Fruit fly (Drosophila melanogaster) whole organism, embryonic: ENCODE data around the gene Ocrl.

Experiments used
- CG10147 ChIP-seq: fragments of 200-800 bp; sonication (Bioruptor generic); optimal IDR thresholded peaks from 2 replicates; lab custom pipeline; 2019; ENCODE audit warnings: missing biosample characterization, mild to moderate bottlenecking, missing genetic modification characterization, moderate library complexity
- CG10543 ChIP-seq: fragments of 200-800 bp; sonication (Bioruptor generic); optimal IDR thresholded peaks from 3 replicates; lab custom pipeline; 2017; ENCODE audit warnings: missing biosample characterization, mild to moderate bottlenecking, missing genetic modification characterization, moderate library complexity
- CG11695 ChIP-seq: fragments of 200-800 bp; sonication (Bioruptor generic); IDR thresholded peaks from 3 replicates; pipeline ENCODE4 v1.3.6; 2022; ENCODE audit warnings: missing biosample characterization, missing genetic modification characterization
- CG12104 ChIP-seq: fragments of 200-800 bp; sonication (Bioruptor generic); optimal IDR thresholded peaks from 3 replicates; lab custom pipeline; 2016; ENCODE audit warnings: missing biosample characterization, missing genetic modification characterization
- CG12236 ChIP-seq: fragments of 200-800 bp; sonication (Bioruptor generic); optimal IDR thresholded peaks from 2 replicates; lab custom pipeline; 2016; ENCODE audit warnings: missing biosample characterization, missing genetic modification characterization
- CG14965 ChIP-seq: fragments of 200-800 bp; sonication (Bioruptor generic); optimal IDR thresholded peaks from 2 replicates; lab custom pipeline; 2016; ENCODE audit warnings: missing biosample characterization, missing genetic modification characterization, borderline replicate concordance
- CG17612 ChIP-seq: fragments of 200-800 bp; sonication (Bioruptor generic); IDR thresholded peaks from 2 replicates; pipeline ENCODE4 v1.3.6; 2022; ENCODE audit warnings: missing biosample characterization, missing genetic modification characterization
- CG2712 ChIP-seq: fragments of 200-800 bp; optimal IDR thresholded peaks from 3 replicates; lab custom pipeline; 2019; ENCODE audit warnings: missing biosample characterization, mild to moderate bottlenecking, missing genetic modification characterization, moderate library complexity
- CG30020 ChIP-seq: fragments of 200-800 bp; optimal IDR thresholded peaks from 2 replicates; lab custom pipeline; 2019; ENCODE audit warnings: missing biosample characterization, mild to moderate bottlenecking, missing genetic modification characterization, moderate library complexity
- CG32532 ChIP-seq: fragments of 200-800 bp; sonication (Bioruptor generic); IDR thresholded peaks from 2 replicates; pipeline ENCODE4 v1.3.6; 2022; ENCODE audit warnings: missing biosample characterization, missing genetic modification characterization
- CG32772 ChIP-seq: fragments of 200-800 bp; sonication (Bioruptor generic); IDR thresholded peaks from 2 replicates; pipeline ENCODE4 v1.3.6; 2022; ENCODE audit warnings: missing biosample characterization, missing genetic modification characterization
- CG4282 ChIP-seq: fragments of 200-800 bp; sonication (Bioruptor generic); optimal IDR thresholded peaks from 2 replicates; lab custom pipeline; 2016; ENCODE audit warnings: missing biosample characterization, missing genetic modification characterization
- CG4617 ChIP-seq: fragments of 200-800 bp; sonication (Bioruptor generic); optimal IDR thresholded peaks from 3 replicates; lab custom pipeline; 2016; ENCODE audit warnings: missing biosample characterization, missing genetic modification characterization, borderline replicate concordance
- CG6272 ChIP-seq: fragments of 200-800 bp; sonication (Bioruptor generic); IDR thresholded peaks from 2 replicates; pipeline ENCODE4 v1.3.6; 2022; ENCODE audit warnings: missing biosample characterization, missing genetic modification characterization
- CG6813 ChIP-seq: fragments of 200-800 bp; sonication (Bioruptor generic); optimal IDR thresholded peaks from 2 replicates; lab custom pipeline; 2017; ENCODE audit warnings: missing biosample characterization, missing genetic modification characterization, mild to moderate bottlenecking, moderate library complexity, missing genetic modification reagents
- CG9727 ChIP-seq: fragments of 200-800 bp; sonication (Bioruptor generic); optimal IDR thresholded peaks from 3 replicates; lab custom pipeline; 2017; ENCODE audit warnings: missing biosample characterization, mild to moderate bottlenecking, missing genetic modification characterization
- CG9797 ChIP-seq: fragments of 200-800 bp; sonication (Bioruptor generic); optimal IDR thresholded peaks from 3 replicates; lab custom pipeline; 2018; ENCODE audit warnings: missing biosample characterization, mild to moderate bottlenecking, missing genetic modification characterization
- CrebB ChIP-seq: fragments of 200-800 bp; sonication (Bioruptor generic); optimal IDR thresholded peaks from 3 replicates; lab custom pipeline; 2018; ENCODE audit warnings: missing biosample characterization, mild to moderate bottlenecking, missing genetic modification characterization
- E2f2 ChIP-seq: fragments of 200-800 bp; sonication (Bioruptor generic); IDR thresholded peaks from 2 replicates; pipeline ENCODE4 v1.3.6; 2022; ENCODE audit warnings: missing biosample characterization, missing genetic modification characterization
- Elba2 ChIP-seq: fragments of 200-800 bp; sonication (Bioruptor generic); optimal IDR thresholded peaks from 3 replicates; lab custom pipeline; 2016; ENCODE audit warnings: missing biosample characterization, missing genetic modification characterization
- Lim3 ChIP-seq: fragments of 200-800 bp; sonication (Bioruptor generic); IDR thresholded peaks from 2 replicates; pipeline ENCODE4 v1.3.6; 2022; ENCODE audit warnings: missing biosample characterization, missing genetic modification characterization
- MESR4 ChIP-seq: fragments of 200-800 bp; sonication (Bioruptor generic); optimal IDR thresholded peaks from 2 replicates; lab custom pipeline; 2018; ENCODE audit warnings: missing biosample characterization, mild to moderate bottlenecking, missing genetic modification characterization, moderate library complexity
- MTF-1 ChIP-seq: fragments of 200-800 bp; sonication (Bioruptor generic); optimal IDR thresholded peaks from 2 replicates; lab custom pipeline; 2018; ENCODE audit warnings: missing biosample characterization, mild to moderate bottlenecking, missing genetic modification characterization, borderline replicate concordance
- Nf-YC ChIP-seq: fragments of 200-800 bp; optimal IDR thresholded peaks from 3 replicates; lab custom pipeline; 2019; ENCODE audit warnings: missing biosample characterization, mild to moderate bottlenecking, missing genetic modification characterization, moderate library complexity
- Oli ChIP-seq: fragments of 200-800 bp; sonication (Bioruptor generic); optimal IDR thresholded peaks from 2 replicates; lab custom pipeline; 2018; ENCODE audit warnings: missing biosample characterization, mild to moderate bottlenecking, missing genetic modification characterization, moderate library complexity
- Ptx1 ChIP-seq: fragments of 200-800 bp; sonication (Bioruptor generic); IDR thresholded peaks from 2 replicates; pipeline ENCODE4 v1.3.6; 2022; ENCODE audit warnings: missing biosample characterization, missing genetic modification characterization
- Ssrp ChIP-seq: fragments of 200-800 bp; sonication (Bioruptor generic); optimal IDR thresholded peaks from 2 replicates; lab custom pipeline; 2018; ENCODE audit warnings: missing biosample characterization, mild to moderate bottlenecking, missing genetic modification characterization, moderate library complexity
- Vsx1 ChIP-seq: fragments of 200-800 bp; sonication (Bioruptor generic); optimal IDR thresholded peaks from 2 replicates; lab custom pipeline; 2017; ENCODE audit warnings: missing biosample characterization, mild to moderate bottlenecking, missing genetic modification characterization, missing genetic modification reagents
- ara ChIP-seq: fragments of 200-800 bp; sonication (Bioruptor generic); IDR thresholded peaks from 2 replicates; pipeline ENCODE4 v1.3.6; 2022; ENCODE audit warnings: missing biosample characterization, missing genetic modification characterization
- ash1 ChIP-seq: fragments of 200-800 bp; sonication (Bioruptor generic); optimal IDR thresholded peaks from 2 replicates; lab custom pipeline; 2018; ENCODE audit warnings: missing biosample characterization, mild to moderate bottlenecking, missing genetic modification characterization
- cas ChIP-seq: fragments of 200-800 bp; sonication (Bioruptor generic); IDR thresholded peaks from 2 replicates; pipeline ENCODE4 v1.3.6; 2022; ENCODE audit warnings: missing biosample characterization, missing genetic modification characterization
- cg ChIP-seq: fragments of 200-800 bp; sonication (Bioruptor generic); optimal IDR thresholded peaks from 3 replicates; lab custom pipeline; 2019; ENCODE audit warnings: missing biosample characterization, mild to moderate bottlenecking, missing genetic modification characterization, moderate library complexity
- ems ChIP-seq: fragments of 200-800 bp; sonication (Bioruptor generic); optimal IDR thresholded peaks from 3 replicates; lab custom pipeline; 2016; ENCODE audit warnings: missing biosample characterization, missing genetic modification characterization
- fru ChIP-seq: fragments of >200 bp; optimal IDR thresholded peaks from 2 replicates; lab custom pipeline; 2017
- ftz-f1 ChIP-seq: fragments of 200-800 bp; sonication (Bioruptor generic); optimal IDR thresholded peaks from 2 replicates; lab custom pipeline; 2016; ENCODE audit warnings: missing biosample characterization, missing genetic modification characterization
- fu2 ChIP-seq: fragments of 200-800 bp; sonication (Bioruptor generic); optimal IDR thresholded peaks from 2 replicates; lab custom pipeline; 2016; ENCODE audit warnings: missing biosample characterization, missing genetic modification characterization
- gt ChIP-seq: fragments of 200-800 bp; sonication (Bioruptor generic); IDR thresholded peaks from 2 replicates; pipeline ENCODE4 v1.3.6; 2022; ENCODE audit warnings: missing biosample characterization, missing genetic modification characterization
- hkb ChIP-seq, 2 experiments: fragments of 200-800 bp in 1 of 2; fragments of >200 bp in 1 of 2; sonication (Bioruptor generic) in 1 of 2; IDR thresholded peaks in 1 of 2; optimal IDR thresholded peaks in 1 of 2; 2 replicates each; pipeline versions ENCODE4 v1.3.6 to Lab custom; 2017 to 2022; ENCODE audit warnings: missing biosample characterization in 1 of 2, missing genetic modification characterization in 1 of 2
- kah ChIP-seq: fragments of 200-800 bp; sonication (Bioruptor generic); optimal IDR thresholded peaks from 2 replicates; lab custom pipeline; 2018; ENCODE audit warnings: missing biosample characterization, mild to moderate bottlenecking, missing genetic modification characterization
- klu ChIP-seq: fragments of 200-800 bp; sonication (Bioruptor generic); IDR thresholded peaks from 2 replicates; pipeline ENCODE4 v1.3.6; 2022; ENCODE audit warnings: missing biosample characterization, missing genetic modification characterization
- lab ChIP-seq: fragments of 200-800 bp; sonication (Bioruptor generic); optimal IDR thresholded peaks from 3 replicates; lab custom pipeline; 2017; ENCODE audit warnings: missing biosample characterization, missing genetic modification characterization, mild to moderate bottlenecking, moderate library complexity, missing genetic modification reagents
- lbe ChIP-seq: fragments of 200-800 bp; sonication (Bioruptor generic); optimal IDR thresholded peaks from 2 replicates; lab custom pipeline; 2016; ENCODE audit warnings: missing biosample characterization, mild to moderate bottlenecking, missing genetic modification characterization
- lilli ChIP-seq: fragments of 200-800 bp; sonication (Bioruptor generic); optimal IDR thresholded peaks from 3 replicates; lab custom pipeline; 2016; ENCODE audit warnings: missing biosample characterization, missing genetic modification characterization
- nerfin-1 ChIP-seq: fragments of 200-800 bp; sonication (Bioruptor generic); optimal IDR thresholded peaks from 3 replicates; lab custom pipeline; 2019; ENCODE audit warnings: missing biosample characterization, mild to moderate bottlenecking, missing genetic modification characterization, moderate library complexity
- org-1 ChIP-seq: fragments of 200-800 bp; sonication (Bioruptor generic); optimal IDR thresholded peaks from 2 replicates; lab custom pipeline; 2017; ENCODE audit warnings: missing biosample characterization, missing genetic modification characterization
- prd ChIP-seq, 3 experiments: fragments of >200 bp in 2 of 3; fragments of 200-800 bp in 1 of 3; sonication (Bioruptor generic) in 1 of 3; optimal IDR thresholded peaks in 2 of 3; IDR thresholded peaks in 1 of 3; 2 replicates in 2 of 3; 3 replicates in 1 of 3; pipeline versions ENCODE4 v1.3.6 to Lab custom; 2017 to 2022; ENCODE audit warnings: missing biosample characterization in 1 of 3, missing genetic modification characterization in 1 of 3
- shn ChIP-seq: fragments of 200-800 bp; sonication (Bioruptor generic); optimal IDR thresholded peaks from 3 replicates; lab custom pipeline; 2016; ENCODE audit warnings: missing biosample characterization, missing genetic modification characterization
- sima ChIP-seq: fragments of 200-800 bp; sonication (Bioruptor generic); optimal IDR thresholded peaks from 2 replicates; lab custom pipeline; 2016; ENCODE audit warnings: missing biosample characterization, missing genetic modification characterization
- stwl ChIP-seq: fragments of 200-800 bp; sonication (Bioruptor generic); optimal IDR thresholded peaks from 3 replicates; lab custom pipeline; 2018; ENCODE audit warnings: missing biosample characterization, mild to moderate bottlenecking, missing genetic modification characterization, moderate library complexity
- zfh2 ChIP-seq: fragments of 200-800 bp; sonication (Bioruptor generic); optimal IDR thresholded peaks from 2 replicates; lab custom pipeline; 2016; ENCODE audit warnings: missing biosample characterization, missing genetic modification characterization

Ocrl gene

DNA sequence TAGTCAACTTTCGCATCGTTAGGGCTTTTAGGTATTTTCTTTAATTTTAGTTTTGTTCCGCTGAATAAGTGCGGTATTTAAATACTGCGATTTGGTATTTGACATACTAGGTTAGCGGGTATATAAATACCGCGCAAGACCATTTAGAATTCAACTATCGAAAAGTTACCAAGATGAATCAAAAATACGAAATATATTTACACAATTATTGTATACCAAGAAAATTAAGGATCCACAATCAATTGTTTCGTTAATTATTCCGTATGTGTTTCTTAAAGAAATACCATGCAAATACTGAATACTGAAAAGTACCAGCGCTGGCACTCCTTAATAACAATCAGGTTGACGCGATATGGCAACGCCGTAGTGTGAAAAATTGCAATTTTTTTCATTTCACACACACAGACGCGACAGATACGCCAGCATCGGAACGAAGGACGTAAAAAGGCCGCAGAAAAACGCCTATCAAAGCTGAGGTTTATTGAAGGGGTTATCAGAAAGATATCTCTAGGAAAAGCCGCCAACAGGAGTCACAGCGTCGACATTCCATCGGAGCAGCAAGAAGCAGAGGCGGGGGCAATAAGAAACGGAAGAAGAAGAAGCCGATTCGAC, 49.2 kb upstream of the Ocrl start, which contains the start of the genes Pgam5 and Vps26 (continued):
- TF ChIP-seq MESR4 (GFP tag; lab: Kevin White, UChicago): peak; percentile 76
- peak; percentile 15 for TF ChIP-seq hkb (optimal IDR thresholded peaks at IDR 0.05; lab: Kevin White, UChicago)
- TF ChIP-seq hkb (GFP tag; IDR thresholded peaks at IDR 0.05; lab: Robert Waterston, UW): no peak
- no peak for TF ChIP-seq CG10147 (GFP tag; lab: Kevin White, UChicago)
- TF ChIP-seq fu2: no peak
- TF ChIP-seq stwl (tag; lab: Kevin White, UChicago): peak; percentile 23
- TF ChIP-seq org-1 (GFP tag; lab: Kevin White, UChicago): no peak
- no peak for TF ChIP-seq zfh2 (GFP tag; lab: Kevin White, UChicago)
- TF ChIP-seq sima: no peak
- no peak for TF ChIP-seq cas (GFP tag; lab: Robert Waterston, UW)
- TF ChIP-seq CG2712: no peak
- TF ChIP-seq Ptx1 (GFP tag; lab: Robert Waterston, UW): no peak
- no peak for TF ChIP-seq gt (GFP tag; lab: Robert Waterston, UW)
- no peak for TF ChIP-seq MTF-1 (GFP tag; lab: Kevin White, UChicago)
- no peak for TF ChIP-seq lilli
- peak; percentile 48 for TF ChIP-seq CG30020 (tag; lab: Kevin White, UChicago)
- TF ChIP-seq ems (GFP tag; lab: Kevin White, UChicago): no peak
- peak; percentile 19; the same call in 1 of the 2 replicates for TF ChIP-seq E2f2 (GFP tag; lab: Robert Waterston, UW)
- TF ChIP-seq lbe (GFP tag; lab: Kevin White, UChicago): no peak
- TF ChIP-seq klu (GFP tag; lab: Robert Waterston, UW): no peak
- TF ChIP-seq CG4617: peak; percentile 48
- TF ChIP-seq CG17612 (GFP tag; lab: Robert Waterston, UW): no peak
- no peak for TF ChIP-seq lab (GFP tag; lab: Kevin White, UChicago)
- no peak for TF ChIP-seq CrebB (tag; lab: Kevin White, UChicago)
- TF ChIP-seq CG4282 (GFP tag; lab: Kevin White, UChicago): no peak
- TF ChIP-seq CG12104 (GFP tag; lab: Kevin White, UChicago): no peak
- no peak for TF ChIP-seq CG12236 (GFP tag; lab: Kevin White, UChicago)
- TF ChIP-seq Lim3 (GFP tag; lab: Robert Waterston, UW): no peak
- TF ChIP-seq nerfin-1 (tag; lab: Kevin White, UChicago): peak; percentile 91
- TF ChIP-seq ftz-f1: no peak
- TF ChIP-seq CG11695 (GFP tag; lab: Robert Waterston, UW): no peak
- no peak for TF ChIP-seq fru (lab: Kevin White, UChicago)
- TF ChIP-seq Ssrp: no peak
- TF ChIP-seq CG32532 (GFP tag; lab: Robert Waterston, UW): no peak
- TF ChIP-seq kah (GFP tag; lab: Kevin White, UChicago): no peak
- TF ChIP-seq ara: no peak
- TF ChIP-seq Elba2 (GFP tag; lab: Kevin White, UChicago): peak; percentile 83
- no peak for TF ChIP-seq Vsx1 (GFP tag; lab: Kevin White, UChicago)
- no peak for TF ChIP-seq shn
- no peak for TF ChIP-seq Oli (tag; lab: Kevin White, UChicago)
- TF ChIP-seq Nf-YC: peak; percentile 12
- TF ChIP-seq CG10543: no peak
- no peak for TF ChIP-seq CG9727
- no peak for TF ChIP-seq ash1
- no peak for TF ChIP-seq prd (optimal IDR thresholded peaks at IDR 0.05; lab: Kevin White, UChicago)
- TF ChIP-seq prd (GFP tag; IDR thresholded peaks at IDR 0.05; lab: Robert Waterston, UW): no peak
- TF ChIP-seq CG32772 (GFP tag; lab: Robert Waterston, UW): 0 out of 2 replicates have a peak, but pooled peaks have one; percentile 28
- TF ChIP-seq CG6813 (GFP tag; lab: Kevin White, UChicago): no peak
- TF ChIP-seq CG9797 (GFP tag; lab: Kevin White, UChicago): peak; percentile 69
- TF ChIP-seq CG6272 (GFP tag; lab: Robert Waterston, UW): no peak
- TF ChIP-seq cg (GFP tag; lab: Kevin White, UChicago): peak; percentile 66
- TF ChIP-seq CG14965: no peak
